Fruit fly (Drosophila melanogaster) whole organism, embryonic: ENCODE results near the gene CG31467.

ENCODE experiments used
- ATbp ChIP-seq: fragments of 200-800 bp; sonication (Bioruptor generic); optimal IDR thresholded peaks from 2 replicates; lab custom pipeline; 2017; ENCODE audit warnings: missing biosample characterization, mild to moderate bottlenecking, missing genetic modification characterization, missing genetic modification reagents
- Ada2b ChIP-seq: fragments of 200-800 bp; sonication (Bioruptor generic); IDR thresholded peaks from 2 replicates; pipeline ENCODE4 v1.3.6; 2022; ENCODE audit warnings: missing biosample characterization, missing genetic modification characterization
- B-H2 ChIP-seq: fragments of 200-800 bp; sonication (Bioruptor generic); optimal IDR thresholded peaks from 2 replicates; lab custom pipeline; 2018; ENCODE audit warnings: missing biosample characterization, mild to moderate bottlenecking, missing genetic modification characterization
- CG10366 ChIP-seq: fragments of 200-800 bp; sonication (Bioruptor generic); IDR thresholded peaks from 2 replicates; pipeline ENCODE4 v1.3.6; 2022; ENCODE audit warnings: missing biosample characterization, missing genetic modification characterization
- CG11723 ChIP-seq: fragments of 200-800 bp; sonication (Bioruptor generic); optimal IDR thresholded peaks from 2 replicates; lab custom pipeline; 2017; ENCODE audit warnings: missing biosample characterization, mild to moderate bottlenecking, missing genetic modification characterization
- CG12769 ChIP-seq: fragments of 200-800 bp; sonication (Bioruptor generic); optimal IDR thresholded peaks from 2 replicates; lab custom pipeline; 2019; ENCODE audit warnings: missing biosample characterization, mild to moderate bottlenecking, missing genetic modification characterization, moderate library complexity
- CG15479 ChIP-seq: fragments of 200-800 bp; sonication (Bioruptor generic); optimal IDR thresholded peaks from 3 replicates; lab custom pipeline; 2019; ENCODE audit warnings: missing biosample characterization, mild to moderate bottlenecking, missing genetic modification characterization, moderate library complexity
- CG17361 ChIP-seq: fragments of 200-800 bp; sonication (Bioruptor generic); IDR thresholded peaks from 3 replicates; pipeline ENCODE4 v1.3.6; 2022; ENCODE audit warnings: missing biosample characterization, missing genetic modification characterization
- CG2199 ChIP-seq: fragments of 200-800 bp; sonication (Bioruptor generic); IDR thresholded peaks from 3 replicates; pipeline ENCODE4 v1.3.6; 2022; ENCODE audit warnings: missing biosample characterization, missing genetic modification characterization
- CG43689 ChIP-seq: fragments of 200-800 bp; sonication (Bioruptor generic); IDR thresholded peaks from 2 replicates; pipeline ENCODE4 v1.3.6; 2022; ENCODE audit warnings: missing biosample characterization, missing genetic modification characterization
- CG7786 ChIP-seq: fragments of 200-800 bp; sonication (Bioruptor generic); optimal IDR thresholded peaks from 2 replicates; lab custom pipeline; 2016; ENCODE audit warnings: missing biosample characterization, missing genetic modification characterization
- CG7963 ChIP-seq: fragments of 200-800 bp; sonication (Bioruptor generic); IDR thresholded peaks from 3 replicates; pipeline ENCODE4 v1.3.6; 2022; ENCODE audit warnings: missing biosample characterization, missing genetic modification characterization; ENCODE audit not compliant: partially characterized antibody
- CG8924 ChIP-seq: fragments of 200-800 bp; optimal IDR thresholded peaks from 3 replicates; lab custom pipeline; 2019; ENCODE audit warnings: missing biosample characterization, mild to moderate bottlenecking, missing genetic modification characterization, moderate library complexity
- CG9932 ChIP-seq: fragments of 200-800 bp; sonication (Bioruptor generic); IDR thresholded peaks from 2 replicates; pipeline ENCODE4 v1.3.6; 2022; ENCODE audit warnings: missing biosample characterization, missing genetic modification characterization
- Dad ChIP-seq: fragments of 200-800 bp; sonication (Bioruptor generic); optimal IDR thresholded peaks from 3 replicates; lab custom pipeline; 2016; ENCODE audit warnings: missing biosample characterization, missing genetic modification characterization
- Dbx ChIP-seq: fragments of 200-800 bp; sonication (Bioruptor generic); IDR thresholded peaks from 3 replicates; pipeline ENCODE4 v1.3.6; 2022; ENCODE audit warnings: missing biosample characterization, missing genetic modification characterization
- Dll ChIP-seq: fragments of 200-800 bp; sonication (Bioruptor generic); IDR thresholded peaks from 4 replicates; pipeline ENCODE4 v1.3.6; 2022; ENCODE audit warnings: missing biosample characterization, missing genetic modification characterization; ENCODE audit not compliant: partially characterized antibody
- Dref ChIP-seq: fragments of 200-800 bp; sonication (Bioruptor generic); IDR thresholded peaks from 2 replicates; pipeline ENCODE4 v1.3.6; 2022; ENCODE audit warnings: missing biosample characterization, missing genetic modification characterization
- Eip74EF ChIP-seq, 2 experiments: fragments of 200-800 bp in 1 of 2; fragments of >200 bp in 1 of 2; sonication (Bioruptor generic) in 1 of 2; optimal IDR thresholded peaks; 2 replicates each; lab custom pipeline; 2017 to 2019; ENCODE audit warnings: missing biosample characterization in 2 of 2, missing genetic modification characterization in 2 of 2, mild to moderate bottlenecking in 1 of 2, moderate library complexity in 1 of 2
- Fer2 ChIP-seq: fragments of 200-800 bp; sonication (Bioruptor generic); optimal IDR thresholded peaks from 2 replicates; lab custom pipeline; 2018; ENCODE audit warnings: missing biosample characterization, mild to moderate bottlenecking, missing genetic modification characterization, moderate library complexity
- Hr51 ChIP-seq, 2 experiments: fragments of 200-800 bp; sonication (Bioruptor generic); optimal IDR thresholded peaks; 2 replicates in 1 of 2; 3 replicates in 1 of 2; lab custom pipeline; 2016 to 2018; ENCODE audit warnings: missing biosample characterization in 2 of 2, missing genetic modification characterization in 2 of 2, mild to moderate bottlenecking in 1 of 2, moderate library complexity in 1 of 2
- Med ChIP-seq: fragments of 200-800 bp; sonication (Bioruptor generic); peaks from one replicate; lab custom pipeline; 2016; ENCODE audit warnings: missing biosample characterization, missing genetic modification characterization, mild to moderate bottlenecking, inconsistent platforms, moderate library complexity
- Meics ChIP-seq: fragments of 200-800 bp; sonication (Bioruptor generic); optimal IDR thresholded peaks from 2 replicates; lab custom pipeline; 2017; ENCODE audit warnings: missing biosample characterization, mild to moderate bottlenecking, missing genetic modification characterization
- Myb ChIP-seq: fragments of 200-800 bp; sonication (Bioruptor generic); optimal IDR thresholded peaks from 2 replicates; lab custom pipeline; 2016; ENCODE audit warnings: missing biosample characterization, missing genetic modification characterization
- NK7.1 ChIP-seq: fragments of 200-800 bp; sonication (Bioruptor generic); optimal IDR thresholded peaks from 3 replicates; lab custom pipeline; 2016; ENCODE audit warnings: missing biosample characterization, missing genetic modification characterization
- Oli ChIP-seq: fragments of 200-800 bp; sonication (Bioruptor generic); optimal IDR thresholded peaks from 2 replicates; lab custom pipeline; 2018; ENCODE audit warnings: missing biosample characterization, mild to moderate bottlenecking, missing genetic modification characterization, moderate library complexity
- Pdp1 ChIP-seq, 2 experiments: fragments of 200-800 bp; sonication (Bioruptor generic); optimal IDR thresholded peaks; 3 replicates each; lab custom pipeline; 2016; ENCODE audit warnings: missing biosample characterization in 2 of 2, missing genetic modification characterization in 2 of 2, mild to moderate bottlenecking in 1 of 2, moderate library complexity in 1 of 2
- Poxn ChIP-seq: fragments of 200-800 bp; sonication (Bioruptor generic); IDR thresholded peaks from 2 replicates; pipeline ENCODE4 v1.3.6; 2022; ENCODE audit warnings: missing biosample characterization, missing genetic modification characterization
- Trl ChIP-seq, 3 experiments: fragments of >200 bp in 2 of 3; fragments of 200-800 bp in 1 of 3; sonication (Bioruptor generic) in 1 of 3; optimal IDR thresholded peaks; 2 replicates in 1 of 3; 3 replicates in 2 of 3; lab custom pipeline; 2016 to 2017; ENCODE audit warnings: missing biosample characterization in 1 of 3, missing genetic modification characterization in 1 of 3
- chinmo ChIP-seq: fragments of 200-800 bp; sonication (Bioruptor generic); IDR thresholded peaks from 4 replicates; pipeline ENCODE4 v1.3.6; 2022; ENCODE audit warnings: missing biosample characterization, missing genetic modification characterization; ENCODE audit not compliant: partially characterized antibody
- disco-r ChIP-seq: fragments of 200-800 bp; sonication (Bioruptor generic); optimal IDR thresholded peaks from 2 replicates; lab custom pipeline; 2016; ENCODE audit warnings: missing biosample characterization, missing genetic modification characterization
- eve ChIP-seq, 2 experiments: fragments of >200 bp; optimal IDR thresholded peaks; 2 replicates each; lab custom pipeline; 2017; ENCODE audit warnings: missing biosample characterization in 2 of 2, missing genetic modification characterization in 2 of 2
- fd64A ChIP-seq: fragments of 200-800 bp; sonication (Bioruptor generic); optimal IDR thresholded peaks from 3 replicates; lab custom pipeline; 2018; ENCODE audit warnings: missing biosample characterization, mild to moderate bottlenecking, missing genetic modification characterization
- fru ChIP-seq: fragments of >200 bp; optimal IDR thresholded peaks from 2 replicates; lab custom pipeline; 2017
- gcm ChIP-seq: fragments of 200-800 bp; sonication (Bioruptor generic); optimal IDR thresholded peaks from 2 replicates; lab custom pipeline; 2019; ENCODE audit warnings: missing biosample characterization, mild to moderate bottlenecking, missing genetic modification characterization, moderate library complexity
- gem ChIP-seq: fragments of 200-800 bp; sonication (Bioruptor generic); optimal IDR thresholded peaks from 2 replicates; lab custom pipeline; 2019; ENCODE audit warnings: missing biosample characterization, mild to moderate bottlenecking, missing genetic modification characterization, moderate library complexity
- h ChIP-seq: fragments of >200 bp; optimal IDR thresholded peaks from 2 replicates; lab custom pipeline; 2017
- inv ChIP-seq: fragments of 200-800 bp; sonication (Bioruptor generic); IDR thresholded peaks from 2 replicates; pipeline ENCODE4 v1.3.6; 2022; ENCODE audit warnings: missing biosample characterization, missing genetic modification characterization; ENCODE audit not compliant: partially characterized antibody
- lmd ChIP-seq: fragments of 200-800 bp; sonication (Bioruptor generic); IDR thresholded peaks from 2 replicates; pipeline ENCODE4 v1.3.6; 2022; ENCODE audit warnings: missing biosample characterization, missing genetic modification characterization
- lov ChIP-seq, 2 experiments: fragments of 200-800 bp in 1 of 2; fragments of >200 bp in 1 of 2; sonication (Bioruptor generic) in 1 of 2; IDR thresholded peaks in 1 of 2; optimal IDR thresholded peaks in 1 of 2; 2 replicates in 1 of 2; 3 replicates in 1 of 2; pipeline versions ENCODE4 v1.3.6 to Lab custom; 2017 to 2022; ENCODE audit warnings: missing biosample characterization in 1 of 2, missing genetic modification characterization in 1 of 2
- otp ChIP-seq: fragments of 200-800 bp; sonication (Bioruptor generic); IDR thresholded peaks from 3 replicates; pipeline ENCODE4, ENCODE4 v1.3.6; 2022; ENCODE audit warnings: missing biosample characterization, missing genetic modification characterization
- row ChIP-seq: fragments of 200-800 bp; sonication (Bioruptor generic); IDR thresholded peaks from 3 replicates; pipeline ENCODE4 v1.3.6; 2022; ENCODE audit warnings: missing biosample characterization, missing genetic modification characterization
- sens ChIP-seq: fragments of 200-800 bp; sonication (Bioruptor generic); peaks from one replicate; lab custom pipeline; 2016; ENCODE audit warnings: missing biosample characterization, missing genetic modification characterization
- seq ChIP-seq: fragments of 200-800 bp; sonication (Bioruptor generic); IDR thresholded peaks from 2 replicates; pipeline ENCODE4 v1.3.6; 2022; ENCODE audit warnings: missing biosample characterization, missing genetic modification characterization
- sim ChIP-seq: fragments of 200-800 bp; sonication (Bioruptor generic); IDR thresholded peaks from 2 replicates; pipeline ENCODE4 v1.3.6; 2022; ENCODE audit warnings: missing biosample characterization, missing genetic modification characterization
- slbo ChIP-seq: fragments of 200-800 bp; sonication (Bioruptor generic); IDR thresholded peaks from 2 replicates; pipeline ENCODE4 v1.3.6; 2022; ENCODE audit warnings: missing biosample characterization, missing genetic modification characterization
- tap ChIP-seq: fragments of 200-800 bp; optimal IDR thresholded peaks from 3 replicates; lab custom pipeline; 2019; ENCODE audit warnings: missing biosample characterization, mild to moderate bottlenecking, missing genetic modification characterization, moderate library complexity
- unpg ChIP-seq: fragments of 200-800 bp; sonication (Bioruptor generic); optimal IDR thresholded peaks from 3 replicates; lab custom pipeline; 2018; ENCODE audit warnings: missing biosample characterization, mild to moderate bottlenecking, missing genetic modification characterization, moderate library complexity

The CG31467 gene

dm6 chr3R:10679911-10680310 is 26.8 kb downstream of the CG31467 start:
- TF ChIP-seq sim (no peak), gcm (GFP tag; lab: Kevin White, UChicago) (peak; percentile 6), fru (no peak), Dref (no peak), CG7786 (no peak), Dll (GFP tag; lab: Robert Waterston, UW) (no peak), Trl (optimal IDR thresholded peaks at IDR 0.05; lab: Kevin White, UChicago) (no peak), Trl (GFP tag; optimal IDR thresholded peaks at IDR 0.05; lab: Kevin White, UChicago) (no peak), fd64A (GFP tag; lab: Kevin White, UChicago) (no peak), chinmo (GFP tag; lab: Robert Waterston, UW) (0 out of 4 replicates have a peak, but pooled peaks have one; percentile 38), Fer2 (tag; lab: Kevin White, UChicago) (no peak), otp (GFP tag; lab: Robert Waterston, UW) (no peak), Pdp1 (GFP tag; optimal IDR thresholded peaks at IDR 0.05; lab: Kevin White, UChicago) (peak in 1 of 2 experiments; percentile 63), NK7.1 (GFP tag; lab: Kevin White, UChicago) (no peak), CG7963 (GFP tag; lab: Robert Waterston, UW) (no peak), Dad (no peak), CG2199 (GFP tag; lab: Robert Waterston, UW) (peak; percentile 51; the same call in 1 of the 3 replicates), h (lab: Kevin White, UChicago) (no peak), Myb (GFP tag; lab: Kevin White, UChicago) (no peak), sens (GFP tag; lab: Kevin White, UChicago) (peak; percentile 46), inv (GFP tag; lab: Robert Waterston, UW) (no peak)

- TF ChIP-seq lmd (GFP tag; lab: Robert Waterston, UW) (0 out of 2 replicates have a peak, but pooled peaks have one; percentile 10), gem (peak; percentile 51), Meics (GFP tag; lab: Kevin White, UChicago) (peak; percentile 9), CG12769 (tag; lab: Kevin White, UChicago) (no peak), Ada2b (GFP tag; lab: Robert Waterston, UW) (peak; percentile 38; the same call in 1 of the 2 replicates), slbo (GFP tag; lab: Robert Waterston, UW) (peak; percentile 44), row (GFP tag; lab: Robert Waterston, UW) (peak; percentile 56), eve (GFP tag; optimal IDR thresholded peaks at IDR 0.05; lab: Kevin White, UChicago) (peak in 1 of 2 experiments; percentile 51), Med (peak; percentile 57), CG15479 (GFP tag; lab: Kevin White, UChicago) (no peak), unpg (GFP tag; lab: Kevin White, UChicago) (peak; percentile 37), B-H2 (GFP tag; lab: Kevin White, UChicago) (no peak), CG9932 (GFP tag; lab: Robert Waterston, UW) (no peak), Eip74EF (GFP tag; optimal IDR thresholded peaks at IDR 0.05; lab: Kevin White, UChicago) (no peak), Poxn (GFP tag; lab: Robert Waterston, UW) (no peak), disco-r (GFP tag; lab: Kevin White, UChicago) (no peak), lov (optimal IDR thresholded peaks at IDR 0.05; lab: Kevin White, UChicago) (no peak), lov (GFP tag; IDR thresholded peaks at IDR 0.05; lab: Robert Waterston, UW) (no peak), ATbp (GFP tag; lab: Kevin White, UChicago) (peak; percentile 17), CG17361 (GFP tag; lab: Robert Waterston, UW) (no peak; the same call in 2 of the 3 replicates), Dbx (0 out of 3 replicates have a peak, but pooled peaks have one; percentile 27), Pdp1 (GFP tag; optimal IDR thresholded peaks at IDR 0.05; lab: Kevin White, UChicago) (peak in 1 of 2 experiments; percentile 67), CG43689 (GFP tag; lab: Robert Waterston, UW) (0 out of 2 replicates have a peak, but pooled peaks have one; percentile 7), CG8924 (tag; lab: Kevin White, UChicago) (peak; percentile 21), CG11723 (GFP tag; lab: Kevin White, UChicago) (no peak), Hr51 (GFP tag; optimal IDR thresholded peaks at IDR 0.05; lab: Kevin White, UChicago) (peak in 1 of 2 experiments; percentile 33), tap (tag; lab: Kevin White, UChicago) (no peak), seq (GFP tag; lab: Robert Waterston, UW) (0 out of 2 replicates have a peak, but pooled peaks have one; percentile 37), Oli (tag; lab: Kevin White, UChicago) (peak; percentile 22), CG10366 (GFP tag; lab: Robert Waterston, UW) (peak; percentile 30; the same call in 1 of the 2 replicates)
These were observed 27.6 kb downstream of the CG31467 start for dm6 chr3R:10678935-10679565.
